Worm (Caenorhabditis elegans) whole organism, L3 larva: ENCODE measurements around the gene mpc-1.

Experiments
- ZK546.5 ChIP-seq: sonication (generic microtip); optimal IDR thresholded peaks from 2 replicates; lab custom pipeline; 2017; ENCODE audit warnings: missing biosample characterization, missing genetic modification characterization
- ceh-16 ChIP-seq: sonication (generic microtip); optimal IDR thresholded peaks from 2 replicates; lab custom pipeline; 2017; ENCODE audit warnings: missing biosample characterization, missing genetic modification characterization
- elt-1 ChIP-seq: fragments of 150-350 bp; optimal IDR thresholded peaks from 2 replicates; lab custom pipeline; 2014; ENCODE audit warnings: missing biosample characterization, missing genetic modification characterization
- nhr-12 ChIP-seq: fragments of 150-350 bp; optimal IDR thresholded peaks from 2 replicates; lab custom pipeline; 2014; ENCODE audit warnings: missing biosample characterization, missing genetic modification characterization
- nhr-23 ChIP-seq: fragments of 150-350 bp; optimal IDR thresholded peaks from 2 replicates; lab custom pipeline; 2014; ENCODE audit warnings: missing biosample characterization, missing genetic modification reagents, missing genetic modification characterization
- nhr-28 ChIP-seq: fragments of 150-350 bp; optimal IDR thresholded peaks from 2 replicates; lab custom pipeline; 2014; ENCODE audit warnings: missing biosample characterization, missing genetic modification characterization
- pqm-1 ChIP-seq: fragments of 150-350 bp; optimal IDR thresholded peaks from 2 replicates; lab custom pipeline; 2017; ENCODE audit warnings: missing biosample characterization, missing genetic modification characterization, inconsistent platforms
- tbx-2 ChIP-seq: sonication (generic microtip); optimal IDR thresholded peaks from 2 replicates; lab custom pipeline; 2016; ENCODE audit warnings: mild to moderate bottlenecking, missing genetic modification characterization, missing compliant biosample characterization
- unc-62 ChIP-seq: fragments of 150-350 bp; sonication (generic microtip); optimal IDR thresholded peaks from 4 replicates; lab custom pipeline; 2014; ENCODE audit warnings: missing biosample characterization, missing genetic modification reagents, missing genetic modification characterization
- zag-1 ChIP-seq: fragments of 150-350 bp; optimal IDR thresholded peaks from 2 replicates; lab custom pipeline; 2014; ENCODE audit warnings: missing biosample characterization, missing genetic modification characterization
- ztf-11 ChIP-seq: fragments of 150-350 bp; optimal IDR thresholded peaks from 2 replicates; lab custom pipeline; 2014; ENCODE audit warnings: missing biosample characterization, missing genetic modification characterization

- TF ChIP-seq zag-1 (tag; lab: Kevin White, UChicago) (no peak), nhr-12 (tag; lab: Kevin White, UChicago) (no peak), unc-62 (GFP tag; lab: Kevin White, UChicago) (peak; percentile 10), ZK546.5 (tag; lab: Kevin White, UChicago) (no peak), ztf-11 (tag; lab: Kevin White, UChicago) (no peak), tbx-2 (tag; lab: Kevin White, UChicago) (no peak), elt-1 (tag; lab: Kevin White, UChicago) (peak; percentile 76), pqm-1 (tag; lab: Kevin White, UChicago) (no peak), nhr-28 (tag; lab: Kevin White, UChicago) (no peak), nhr-23 (tag; lab: Kevin White, UChicago) (no peak), ceh-16 (tag; lab: Kevin White, UChicago) (no peak)
Measured at ce11 chrIII:4453768-4454167, 40.5 kb downstream of the mpc-1 start.
